Fruit fly (Drosophila melanogaster): ENCODE data around the gene Fer1.

dm6 chr3R:7139188-7140038, 3.4 kb downstream of the Fer1 start:
- TF ChIP-seq pan (optimal IDR thresholded peaks at IDR 0.05) (no peak), Dll (optimal IDR thresholded peaks at IDR 0.05) (no peak), usp (GFP tag; optimal IDR thresholded peaks at IDR 0.05) (no peak), psq (optimal IDR thresholded peaks at IDR 0.05) (no peak)
